Worm (Caenorhabditis elegans) whole organism, L3 larva: ENCODE data around the gene acox-1.5.

Experiments used
- R02D3.7 ChIP-seq: fragments of 150-350 bp; optimal IDR thresholded peaks from 2 replicates; lab custom pipeline; 2014; ENCODE audit warnings: missing biosample characterization, missing genetic modification characterization
- ZK546.5 ChIP-seq: sonication (generic microtip); optimal IDR thresholded peaks from 2 replicates; lab custom pipeline; 2017; ENCODE audit warnings: missing biosample characterization, missing genetic modification characterization
- aly-2 ChIP-seq: fragments of 150-350 bp; optimal IDR thresholded peaks from 2 replicates; lab custom pipeline; 2014; ENCODE audit warnings: missing biosample characterization, missing genetic modification characterization
- ama-1 ChIP-seq: fragments of 150-350 bp; optimal IDR thresholded peaks from 2 replicates; lab custom pipeline; 2018
- ceh-16 ChIP-seq: sonication (generic microtip); optimal IDR thresholded peaks from 2 replicates; lab custom pipeline; 2017; ENCODE audit warnings: missing biosample characterization, missing genetic modification characterization
- ceh-28 ChIP-seq: fragments of 150-350 bp; optimal IDR thresholded peaks from 2 replicates; lab custom pipeline; 2014; ENCODE audit warnings: missing biosample characterization, missing genetic modification reagents, missing genetic modification characterization
- ceh-82 ChIP-seq: fragments of 150-350 bp; optimal IDR thresholded peaks from 2 replicates; lab custom pipeline; 2014; ENCODE audit warnings: missing biosample characterization, missing genetic modification characterization
- daf-12 ChIP-seq: fragments of 150-350 bp; optimal IDR thresholded peaks from 2 replicates; lab custom pipeline; 2014; ENCODE audit warnings: missing biosample characterization, missing genetic modification reagents, missing genetic modification characterization
- egl-27 ChIP-seq: sonication (generic microtip); optimal IDR thresholded peaks from 4 replicates; lab custom pipeline; 2017; ENCODE audit warnings: missing biosample characterization, missing genetic modification reagents, missing genetic modification characterization
- egl-5 ChIP-seq: fragments of 150-350 bp; optimal IDR thresholded peaks from 2 replicates; lab custom pipeline; 2017; ENCODE audit warnings: missing biosample characterization, missing genetic modification reagents, missing genetic modification characterization, inconsistent platforms
- elt-1 ChIP-seq: fragments of 150-350 bp; optimal IDR thresholded peaks from 2 replicates; lab custom pipeline; 2014; ENCODE audit warnings: missing biosample characterization, missing genetic modification characterization
- elt-2 ChIP-seq: sonication (generic microtip); optimal IDR thresholded peaks from 2 replicates; lab custom pipeline; 2016; ENCODE audit warnings: missing genetic modification reagents, mild to moderate bottlenecking, missing genetic modification characterization, missing compliant biosample characterization
- elt-3 ChIP-seq, 3 experiments: fragments of 150-350 bp in 1 of 3; sonication (generic microtip) in 2 of 3; optimal IDR thresholded peaks; 2 replicates in 2 of 3; 4 replicates in 1 of 3; lab custom pipeline; 2014 to 2017; ENCODE audit warnings: missing biosample characterization in 3 of 3, missing genetic modification characterization in 3 of 3
- eor-1 ChIP-seq, 2 experiments: fragments of 150-350 bp; optimal IDR thresholded peaks; 2 replicates each; lab custom pipeline; 2014 to 2018; ENCODE audit warnings: missing biosample characterization in 2 of 2, missing genetic modification characterization in 2 of 2
- fkh-10 ChIP-seq: sonication (generic microtip); optimal IDR thresholded peaks from 2 replicates; lab custom pipeline; 2017; ENCODE audit warnings: missing biosample characterization, missing genetic modification reagents, missing genetic modification characterization
- fkh-2 ChIP-seq: fragments of 150-350 bp; optimal IDR thresholded peaks from 2 replicates; lab custom pipeline; 2014; ENCODE audit warnings: missing biosample characterization, missing genetic modification reagents, missing genetic modification characterization
- fos-1 ChIP-seq: fragments of 150-350 bp; optimal IDR thresholded peaks from 2 replicates; lab custom pipeline; 2014; ENCODE audit warnings: missing biosample characterization, missing genetic modification characterization
- hmg-11 ChIP-seq: sonication (generic microtip); optimal IDR thresholded peaks from 2 replicates; lab custom pipeline; 2016; ENCODE audit warnings: missing genetic modification characterization, missing compliant biosample characterization
- jun-1 ChIP-seq: fragments of 150-350 bp; optimal IDR thresholded peaks from 2 replicates; lab custom pipeline; 2014; ENCODE audit warnings: missing biosample characterization, missing genetic modification reagents, missing genetic modification characterization
- lin-15B ChIP-seq: fragments of 150-350 bp; optimal IDR thresholded peaks from 2 replicates; lab custom pipeline; 2014; ENCODE audit warnings: missing biosample characterization, missing genetic modification characterization
- lin-39 ChIP-seq: fragments of 150-350 bp; optimal IDR thresholded peaks from 2 replicates; lab custom pipeline; 2018; ENCODE audit warnings: missing biosample characterization, missing genetic modification reagents, missing genetic modification characterization
- lsy-12 ChIP-seq: sonication (generic microtip); optimal IDR thresholded peaks from 2 replicates; lab custom pipeline; 2016; ENCODE audit warnings: mild to moderate bottlenecking, missing genetic modification characterization, missing compliant biosample characterization
- mdl-1 ChIP-seq: fragments of 150-350 bp; optimal IDR thresholded peaks from 2 replicates; lab custom pipeline; 2014; ENCODE audit warnings: missing biosample characterization, missing genetic modification characterization
- mml-1 ChIP-seq: fragments of 150-350 bp; sonication (generic microtip); optimal IDR thresholded peaks from 3 replicates; lab custom pipeline; 2014; ENCODE audit warnings: missing biosample characterization, missing genetic modification characterization
- nfya-1 ChIP-seq: sonication (generic microtip); optimal IDR thresholded peaks from 2 replicates; lab custom pipeline; 2017; ENCODE audit warnings: missing genetic modification characterization, mild to moderate bottlenecking, missing compliant biosample characterization, antibody characterized with exemption, moderate library complexity; ENCODE audit not compliant: insufficient read depth
- nhr-11 ChIP-seq: fragments of 150-350 bp; optimal IDR thresholded peaks from 2 replicates; lab custom pipeline; 2014; ENCODE audit warnings: missing biosample characterization, missing genetic modification characterization
- nhr-23 ChIP-seq: fragments of 150-350 bp; optimal IDR thresholded peaks from 2 replicates; lab custom pipeline; 2014; ENCODE audit warnings: missing biosample characterization, missing genetic modification reagents, missing genetic modification characterization
- nhr-237 ChIP-seq: fragments of 150-350 bp; optimal IDR thresholded peaks from 2 replicates; lab custom pipeline; 2014; ENCODE audit warnings: missing biosample characterization, missing genetic modification characterization
- nhr-25 ChIP-seq: sonication (generic microtip); optimal IDR thresholded peaks from 2 replicates; lab custom pipeline; 2017; ENCODE audit warnings: missing biosample characterization, missing genetic modification characterization
- nhr-28 ChIP-seq: fragments of 150-350 bp; optimal IDR thresholded peaks from 2 replicates; lab custom pipeline; 2014; ENCODE audit warnings: missing biosample characterization, missing genetic modification characterization
- nhr-43 ChIP-seq: sonication (generic microtip); optimal IDR thresholded peaks from 2 replicates; lab custom pipeline; 2016; ENCODE audit warnings: mild to moderate bottlenecking, missing genetic modification characterization, missing compliant biosample characterization; ENCODE audit not compliant: poor library complexity, severe bottlenecking
- nhr-67 ChIP-seq: fragments of 150-350 bp; optimal IDR thresholded peaks from 2 replicates; lab custom pipeline; 2014; ENCODE audit warnings: missing biosample characterization, missing genetic modification characterization
- nhr-76 ChIP-seq: fragments of 150-350 bp; sonication (generic microtip); optimal IDR thresholded peaks from 5 replicates; lab custom pipeline; 2014; ENCODE audit warnings: missing biosample characterization, missing genetic modification characterization
- nhr-77 ChIP-seq: fragments of 150-350 bp; optimal IDR thresholded peaks from 2 replicates; lab custom pipeline; 2014; ENCODE audit warnings: missing biosample characterization, missing genetic modification characterization
- pha-4 ChIP-seq: fragments of 150-350 bp; optimal IDR thresholded peaks from 2 replicates; lab custom pipeline; 2014; ENCODE audit warnings: missing biosample characterization, missing genetic modification reagents, missing genetic modification characterization
- pqm-1 ChIP-seq: fragments of 150-350 bp; optimal IDR thresholded peaks from 2 replicates; lab custom pipeline; 2017; ENCODE audit warnings: missing biosample characterization, missing genetic modification characterization, inconsistent platforms
- sea-2 ChIP-seq: fragments of 150-350 bp; sonication (generic microtip); optimal IDR thresholded peaks from 4 replicates; lab custom pipeline; 2014; ENCODE audit warnings: missing biosample characterization, missing genetic modification reagents, missing genetic modification characterization
- skn-1 ChIP-seq: fragments of 150-350 bp; optimal IDR thresholded peaks from 2 replicates; lab custom pipeline; 2014; ENCODE audit warnings: missing biosample characterization, missing genetic modification characterization
- snpc-4 ChIP-seq: fragments of 150-350 bp; optimal IDR thresholded peaks from 2 replicates; lab custom pipeline; 2014; ENCODE audit warnings: missing biosample characterization, missing genetic modification characterization
- tbx-2 ChIP-seq: sonication (generic microtip); optimal IDR thresholded peaks from 2 replicates; lab custom pipeline; 2016; ENCODE audit warnings: mild to moderate bottlenecking, missing genetic modification characterization, missing compliant biosample characterization
- unc-39 ChIP-seq: sonication (generic microtip); optimal IDR thresholded peaks from 4 replicates; lab custom pipeline; 2017; ENCODE audit warnings: missing biosample characterization, missing genetic modification characterization
- unc-62 ChIP-seq: fragments of 150-350 bp; sonication (generic microtip); optimal IDR thresholded peaks from 4 replicates; lab custom pipeline; 2014; ENCODE audit warnings: missing biosample characterization, missing genetic modification reagents, missing genetic modification characterization
- zag-1 ChIP-seq: fragments of 150-350 bp; optimal IDR thresholded peaks from 2 replicates; lab custom pipeline; 2014; ENCODE audit warnings: missing biosample characterization, missing genetic modification characterization
- ztf-11 ChIP-seq: fragments of 150-350 bp; optimal IDR thresholded peaks from 2 replicates; lab custom pipeline; 2014; ENCODE audit warnings: missing biosample characterization, missing genetic modification characterization
- ztf-4 ChIP-seq: fragments of 150-350 bp; optimal IDR thresholded peaks from 2 replicates; lab custom pipeline; 2014; ENCODE audit warnings: missing biosample characterization, missing genetic modification characterization

Gene acox-1.5

DNA sequence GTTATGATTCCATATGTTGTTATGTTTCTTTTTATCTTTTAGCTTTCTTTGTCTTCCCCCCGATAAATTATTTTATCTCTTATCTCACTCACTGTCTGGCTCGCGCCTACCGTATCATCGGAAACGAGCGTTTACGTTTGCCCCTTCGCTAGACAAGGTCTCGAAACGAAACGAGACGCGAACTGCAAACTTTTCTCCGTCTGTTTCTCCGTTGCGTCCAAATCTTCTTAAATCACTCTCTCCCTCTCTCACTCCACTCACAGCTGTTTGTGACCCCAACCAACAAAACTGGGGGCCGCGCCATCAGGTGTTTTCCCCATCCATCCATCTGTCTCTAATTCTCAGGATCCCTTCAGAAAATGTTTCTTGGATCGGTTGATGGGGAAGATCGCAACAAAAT, 28.2 kb upstream of the acox-1.5 start:
- TF ChIP-seq fos-1 (tag; lab: Kevin White, UChicago) (no peak), nhr-23 (tag; lab: Kevin White, UChicago) (peak; percentile 40), lin-15B (tag; lab: Kevin White, UChicago) (peak; percentile 6), nhr-43 (tag; lab: Kevin White, UChicago) (no peak), egl-5 (tag; lab: Kevin White, UChicago) (no peak), ceh-82 (tag; lab: Kevin White, UChicago) (no peak), nhr-11 (tag; lab: Kevin White, UChicago) (no peak), elt-2 (peak; percentile 71), daf-12 (tag; lab: Kevin White, UChicago) (no peak), nfya-1 (peak; percentile 50), nhr-25 (tag; lab: Kevin White, UChicago) (peak; percentile 17), pqm-1 (tag; lab: Kevin White, UChicago) (peak; percentile 46), fkh-10 (GFP tag; lab: Kevin White, UChicago) (no peak), elt-1 (tag; lab: Kevin White, UChicago) (no peak), eor-1 (tag; optimal IDR thresholded peaks at IDR 0.05; lab: Kevin White, UChicago) (no peak), egl-27 (tag; lab: Kevin White, UChicago) (no peak), aly-2 (tag; lab: Kevin White, UChicago) (no peak), elt-3 (tag; optimal IDR thresholded peaks at IDR 0.05; lab: Kevin White, UChicago) (no peak), unc-39 (no peak), lin-39 (tag; lab: Kevin White, UChicago) (no peak), ztf-4 (tag; lab: Kevin White, UChicago) (no peak), ztf-11 (tag; lab: Kevin White, UChicago) (no peak), ceh-28 (no peak), hmg-11 (tag; lab: Kevin White, UChicago) (no peak), ama-1 (lab: Kevin White, UChicago) (peak; percentile 34), mml-1 (tag; lab: Kevin White, UChicago) (no peak), snpc-4 (tag; lab: Kevin White, UChicago) (no peak), lsy-12 (tag; lab: Kevin White, UChicago) (no peak), nhr-28 (tag; lab: Kevin White, UChicago) (no peak), pha-4 (tag; lab: Kevin White, UChicago) (peak; percentile 39), ZK546.5 (tag; lab: Kevin White, UChicago) (no peak), nhr-76 (tag; lab: Kevin White, UChicago) (no peak), jun-1 (tag; lab: Kevin White, UChicago) (no peak), skn-1 (tag; lab: Kevin White, UChicago) (no peak)
- TF ChIP-seq, all 47 proteins: peak for 8

DNA sequence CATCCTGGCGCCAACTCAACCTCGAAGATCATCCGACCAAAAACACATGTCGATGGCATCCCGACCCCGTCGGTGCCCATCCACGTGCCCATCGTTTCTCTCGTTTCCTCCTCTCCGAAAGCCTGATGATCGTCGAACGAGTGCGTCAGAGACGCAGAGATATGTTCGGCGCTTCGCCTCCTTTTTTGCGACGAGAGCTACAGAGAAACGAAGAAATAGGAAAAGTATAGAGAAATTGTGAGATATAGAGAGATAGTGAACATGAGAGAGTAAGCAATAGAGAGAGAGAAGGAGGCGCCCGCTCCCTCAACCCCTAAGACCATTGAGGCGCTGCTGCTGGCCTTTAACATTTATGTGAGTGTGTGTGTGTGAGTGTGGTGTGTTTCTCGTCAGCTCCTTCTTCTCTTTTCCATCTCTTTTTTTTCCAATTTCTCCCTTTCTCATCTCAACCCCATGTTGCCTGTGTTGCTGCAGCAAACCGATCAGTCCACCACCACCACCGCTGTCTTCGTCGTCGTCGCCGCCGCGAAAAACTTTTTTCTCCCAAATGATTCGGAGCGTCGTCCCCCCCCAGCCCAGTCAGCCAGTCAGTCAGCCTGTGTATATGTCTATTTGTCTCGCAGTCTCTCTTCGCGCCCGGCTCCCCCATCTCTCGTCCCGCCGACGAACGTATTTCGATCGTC, 27.2 kb upstream of the acox-1.5 start, which contains the start of gene hlh-11:
Gene hlh-11, plus strand, starts transcription at position 633 of the 683 bp plus-strand sequence.
- TF ChIP-seq nhr-23 (tag; lab: Kevin White, UChicago) (peak; percentile 80), snpc-4 (tag; lab: Kevin White, UChicago) (peak; percentile 37), zag-1 (peak; percentile 10), daf-12 (tag; lab: Kevin White, UChicago) (peak; percentile 11), elt-1 (tag; lab: Kevin White, UChicago) (no peak), elt-3 (tag; optimal IDR thresholded peaks at IDR 0.05; lab: Kevin White, UChicago) (peak in 2 of 3 experiments; percentile 47 to 64), egl-5 (tag; lab: Kevin White, UChicago) (peak; percentile 62), unc-62 (GFP tag; lab: Kevin White, UChicago) (peak; percentile 43), nhr-43 (tag; lab: Kevin White, UChicago) (peak; percentile 96), nhr-11 (tag; lab: Kevin White, UChicago) (peak; percentile 58), ama-1 (lab: Kevin White, UChicago) (peak; percentile 50), pha-4 (tag; lab: Kevin White, UChicago) (peak; percentile 85), mdl-1 (tag; lab: Kevin White, UChicago) (peak; percentile 97), nfya-1 (peak; percentile 87), sea-2 (no peak), hmg-11 (tag; lab: Kevin White, UChicago) (peak; percentile 95), R02D3.7 (tag; lab: Kevin White, UChicago) (peak; percentile 62), ztf-4 (tag; lab: Kevin White, UChicago) (peak; percentile 52), ceh-28 (peak; percentile 83), fkh-10 (GFP tag; lab: Kevin White, UChicago) (peak; percentile 52), skn-1 (tag; lab: Kevin White, UChicago) (no peak), nhr-25 (tag; lab: Kevin White, UChicago) (peak; percentile 87), unc-39 (no peak), nhr-67 (no peak), aly-2 (tag; lab: Kevin White, UChicago) (no peak), ZK546.5 (tag; lab: Kevin White, UChicago) (no peak), fkh-2 (tag; lab: Kevin White, UChicago) (no peak), mml-1 (tag; lab: Kevin White, UChicago) (peak; percentile 21), nhr-76 (tag; lab: Kevin White, UChicago) (no peak), fos-1 (tag; lab: Kevin White, UChicago) (peak; percentile 85), nhr-237 (tag; lab: Kevin White, UChicago) (no peak), pqm-1 (tag; lab: Kevin White, UChicago) (peak; percentile 61), elt-2 (peak; percentile 87), ztf-11 (tag; lab: Kevin White, UChicago) (no peak), ceh-16 (tag; lab: Kevin White, UChicago) (no peak), tbx-2 (tag; lab: Kevin White, UChicago) (peak; percentile 76), nhr-77 (tag; lab: Kevin White, UChicago) (peak; percentile 22), lin-15B (tag; lab: Kevin White, UChicago) (peak; percentile 61), egl-27 (tag; lab: Kevin White, UChicago) (peak; percentile 71)
